Fruit fly (Drosophila melanogaster) whole organism, prepupa: ENCODE data around the gene Ltn1.

Experiments
- Blimp-1 ChIP-seq: fragments of 200-800 bp; sonication (Bioruptor generic); optimal IDR thresholded peaks from 3 replicates; lab custom pipeline; 2017; ENCODE audit warnings: missing biosample characterization, missing genetic modification characterization, mild to moderate bottlenecking, moderate library complexity, missing genetic modification reagents
- CG10631 ChIP-seq: fragments of 200-800 bp; sonication (Bioruptor generic); optimal IDR thresholded peaks from 2 replicates; lab custom pipeline; 2016; ENCODE audit warnings: missing biosample characterization, missing genetic modification characterization
- CG10669 ChIP-seq: fragments of 200-800 bp; sonication (Bioruptor generic); optimal IDR thresholded peaks from 3 replicates; lab custom pipeline; 2018; ENCODE audit warnings: missing biosample characterization, mild to moderate bottlenecking, missing genetic modification characterization, moderate library complexity
- CG11294 ChIP-seq: fragments of 200-800 bp; sonication (Bioruptor generic); IDR thresholded peaks from 2 replicates; pipeline ENCODE4 v1.3.6; 2022; ENCODE audit warnings: missing biosample characterization, missing genetic modification characterization
- CG11762 ChIP-seq: fragments of 200-800 bp; sonication (Bioruptor generic); optimal IDR thresholded peaks from 3 replicates; lab custom pipeline; 2016; ENCODE audit warnings: missing biosample characterization, missing genetic modification characterization; ENCODE audit not compliant: insufficient read depth
- CG11902 ChIP-seq: fragments of 200-800 bp; sonication (Bioruptor generic); optimal IDR thresholded peaks from 3 replicates; lab custom pipeline; 2016; ENCODE audit warnings: missing biosample characterization, missing genetic modification characterization
- CG3032 ChIP-seq: fragments of 200-800 bp; optimal IDR thresholded peaks from 2 replicates; lab custom pipeline; 2019; ENCODE audit warnings: missing biosample characterization, mild to moderate bottlenecking, missing genetic modification characterization, moderate library complexity
- CG31627 ChIP-seq: fragments of 200-800 bp; sonication (Bioruptor generic); optimal IDR thresholded peaks from 3 replicates; lab custom pipeline; 2016; ENCODE audit warnings: missing biosample characterization, missing genetic modification characterization
- CG32006 ChIP-seq: fragments of 200-800 bp; sonication (Bioruptor generic); optimal IDR thresholded peaks from 3 replicates; lab custom pipeline; 2017; ENCODE audit warnings: missing biosample characterization, mild to moderate bottlenecking, missing genetic modification characterization
- CG34406 ChIP-seq: fragments of 200-800 bp; sonication (Bioruptor generic); optimal IDR thresholded peaks from 3 replicates; lab custom pipeline; 2016; ENCODE audit warnings: missing biosample characterization, missing genetic modification characterization
- CG3919 ChIP-seq: fragments of 200-800 bp; sonication (Bioruptor generic); optimal IDR thresholded peaks from 3 replicates; lab custom pipeline; 2016; ENCODE audit warnings: missing biosample characterization, missing genetic modification characterization
- CG6163 ChIP-seq: fragments of 200-800 bp; sonication (Bioruptor generic); IDR thresholded peaks from 3 replicates; pipeline ENCODE4 v1.3.6; 2022; ENCODE audit warnings: missing biosample characterization, missing genetic modification characterization
- CG6276 ChIP-seq: fragments of 200-800 bp; sonication (Bioruptor generic); optimal IDR thresholded peaks from 2 replicates; lab custom pipeline; 2017; ENCODE audit warnings: missing biosample characterization, mild to moderate bottlenecking, missing genetic modification characterization
- CG6792 ChIP-seq: fragments of 200-800 bp; sonication (Bioruptor generic); optimal IDR thresholded peaks from 3 replicates; lab custom pipeline; 2016; ENCODE audit warnings: missing biosample characterization, missing genetic modification characterization
- CG6808 ChIP-seq: fragments of 200-800 bp; sonication (Bioruptor generic); optimal IDR thresholded peaks from 3 replicates; lab custom pipeline; 2017; ENCODE audit warnings: missing biosample characterization, missing genetic modification characterization, mild to moderate bottlenecking, moderate library complexity, missing genetic modification reagents
- CG7368 ChIP-seq: fragments of 200-800 bp; sonication (Bioruptor generic); optimal IDR thresholded peaks from 3 replicates; lab custom pipeline; 2016; ENCODE audit warnings: missing biosample characterization, missing genetic modification characterization
- CG8119 ChIP-seq: fragments of 200-800 bp; sonication (Bioruptor generic); IDR thresholded peaks from 3 replicates; pipeline ENCODE4 v1.3.6; 2022; ENCODE audit warnings: missing biosample characterization, missing genetic modification characterization
- CG8319 ChIP-seq: fragments of 200-800 bp; sonication (Bioruptor generic); optimal IDR thresholded peaks from 3 replicates; lab custom pipeline; 2016; ENCODE audit warnings: missing biosample characterization, missing genetic modification characterization
- CG8632 ChIP-seq: fragments of 200-800 bp; sonication (Bioruptor generic); optimal IDR thresholded peaks from 3 replicates; lab custom pipeline; 2016; ENCODE audit warnings: missing biosample characterization, missing genetic modification characterization
- Eip75B ChIP-seq: fragments of 200-800 bp; sonication (Bioruptor generic); optimal IDR thresholded peaks from 3 replicates; lab custom pipeline; 2016; ENCODE audit warnings: missing biosample characterization, missing genetic modification characterization
- Eip78C ChIP-seq: fragments of 200-800 bp; sonication (Bioruptor generic); peaks from one replicate; lab custom pipeline; 2016; ENCODE audit warnings: missing biosample characterization, missing genetic modification characterization
- Ets21C ChIP-seq: fragments of 200-800 bp; sonication (Bioruptor generic); optimal IDR thresholded peaks from 3 replicates; lab custom pipeline; 2016; ENCODE audit warnings: missing biosample characterization, missing genetic modification characterization
- Ets96B ChIP-seq: fragments of 200-800 bp; optimal IDR thresholded peaks from 2 replicates; lab custom pipeline; 2019; ENCODE audit warnings: missing biosample characterization, mild to moderate bottlenecking, missing genetic modification characterization, moderate library complexity
- Hr39 ChIP-seq: fragments of 200-800 bp; sonication (Bioruptor generic); optimal IDR thresholded peaks from 2 replicates; lab custom pipeline; 2016; ENCODE audit warnings: missing biosample characterization, missing genetic modification characterization
- Hr4 ChIP-seq: fragments of 200-800 bp; sonication (Bioruptor generic); optimal IDR thresholded peaks from 3 replicates; lab custom pipeline; 2016; ENCODE audit warnings: missing biosample characterization, missing genetic modification characterization
- Met ChIP-seq: fragments of 200-800 bp; sonication (Bioruptor generic); optimal IDR thresholded peaks from 3 replicates; lab custom pipeline; 2016; ENCODE audit warnings: missing biosample characterization, missing genetic modification characterization
- OdsH ChIP-seq: fragments of 200-800 bp; sonication (Bioruptor generic); optimal IDR thresholded peaks from 3 replicates; lab custom pipeline; 2016; ENCODE audit warnings: missing biosample characterization, missing genetic modification characterization
- Smox ChIP-seq: fragments of 200-800 bp; sonication (Bioruptor generic); optimal IDR thresholded peaks from 3 replicates; lab custom pipeline; 2016; ENCODE audit warnings: missing biosample characterization, missing genetic modification characterization
- Sox14 ChIP-seq: fragments of 200-800 bp; sonication (Bioruptor generic); optimal IDR thresholded peaks from 3 replicates; lab custom pipeline; 2016; ENCODE audit warnings: missing biosample characterization, missing genetic modification characterization
- Sox15 ChIP-seq: fragments of 200-800 bp; sonication (Bioruptor generic); optimal IDR thresholded peaks from 3 replicates; lab custom pipeline; 2016; ENCODE audit warnings: missing biosample characterization, missing genetic modification characterization
- achi ChIP-seq: fragments of 200-800 bp; sonication (Bioruptor generic); optimal IDR thresholded peaks from 3 replicates; lab custom pipeline; 2016; ENCODE audit warnings: missing biosample characterization, missing genetic modification characterization
- acj6 ChIP-seq: fragments of 200-800 bp; sonication (Bioruptor generic); optimal IDR thresholded peaks from 3 replicates; lab custom pipeline; 2016; ENCODE audit warnings: missing biosample characterization, missing genetic modification characterization
- cyc ChIP-seq: fragments of 200-800 bp; sonication (Bioruptor generic); optimal IDR thresholded peaks from 3 replicates; lab custom pipeline; 2016; ENCODE audit warnings: missing biosample characterization, missing genetic modification characterization
- dac ChIP-seq: fragments of 200-800 bp; sonication (Bioruptor generic); optimal IDR thresholded peaks from 2 replicates; lab custom pipeline; 2017; ENCODE audit warnings: missing biosample characterization, mild to moderate bottlenecking, missing genetic modification characterization
- eg ChIP-seq: fragments of 200-800 bp; sonication (Bioruptor generic); IDR thresholded peaks from 3 replicates; pipeline ENCODE4 v1.3.6; 2022; ENCODE audit warnings: missing biosample characterization, missing genetic modification characterization
- fd59A ChIP-seq: fragments of 200-800 bp; sonication (Bioruptor generic); optimal IDR thresholded peaks from 2 replicates; lab custom pipeline; 2017; ENCODE audit warnings: missing biosample characterization, mild to moderate bottlenecking, missing genetic modification characterization, missing genetic modification reagents
- lz ChIP-seq: fragments of 200-800 bp; sonication (Bioruptor generic); optimal IDR thresholded peaks from 3 replicates; lab custom pipeline; 2016; ENCODE audit warnings: missing biosample characterization, missing genetic modification characterization
- net ChIP-seq: fragments of 200-800 bp; sonication (Bioruptor generic); optimal IDR thresholded peaks from 3 replicates; lab custom pipeline; 2016; ENCODE audit warnings: missing biosample characterization, missing genetic modification characterization
- pdm3 ChIP-seq: fragments of 200-800 bp; sonication (Bioruptor generic); optimal IDR thresholded peaks from 3 replicates; lab custom pipeline; 2016; ENCODE audit warnings: missing biosample characterization, missing genetic modification characterization
- salr ChIP-seq, 2 experiments: fragments of 200-800 bp; sonication (Bioruptor generic); optimal IDR thresholded peaks; 3 replicates each; lab custom pipeline; 2016 to 2018; ENCODE audit warnings: missing biosample characterization in 2 of 2, missing genetic modification characterization in 2 of 2, mild to moderate bottlenecking in 1 of 2
- ss ChIP-seq, 2 experiments: fragments of 200-800 bp; sonication (Bioruptor generic); optimal IDR thresholded peaks; 2 replicates in 1 of 2; 3 replicates in 1 of 2; lab custom pipeline; 2017 to 2018; ENCODE audit warnings: mild to moderate bottlenecking in 2 of 2, missing biosample characterization in 2 of 2, missing genetic modification characterization in 2 of 2, moderate library complexity in 1 of 2
- svp ChIP-seq: fragments of 200-800 bp; sonication (Bioruptor generic); peaks from one replicate; lab custom pipeline; 2016; ENCODE audit warnings: missing biosample characterization, missing genetic modification characterization
- topi ChIP-seq: fragments of 200-800 bp; sonication (Bioruptor generic); optimal IDR thresholded peaks from 3 replicates; lab custom pipeline; 2016; ENCODE audit warnings: missing biosample characterization, missing genetic modification characterization

The Ltn1 gene

dm6 chr3L:19516547-19516946 lies 35.5 kb downstream of the Ltn1 start:
- TF ChIP-seq CG8319 (GFP tag; lab: Kevin White, UChicago) (peak; percentile 39), CG10669 (GFP tag; lab: Kevin White, UChicago) (peak; percentile 34), CG11762 (GFP tag; lab: Kevin White, UChicago) (peak; percentile 43), CG3919 (GFP tag; lab: Kevin White, UChicago) (peak; percentile 70), CG31627 (GFP tag; lab: Kevin White, UChicago) (peak; percentile 75), topi (GFP tag; lab: Kevin White, UChicago) (peak; percentile 60), CG6792 (GFP tag; lab: Kevin White, UChicago) (peak; percentile 47), dac (GFP tag; lab: Kevin White, UChicago) (peak; percentile 32), acj6 (peak; percentile 40), Smox (peak; percentile 18), Hr39 (peak; percentile 74), CG3032 (tag; lab: Kevin White, UChicago) (no peak), CG8119 (no peak), Eip75B (GFP tag; lab: Kevin White, UChicago) (peak; percentile 71), lz (GFP tag; lab: Kevin White, UChicago) (peak; percentile 76), ss (GFP tag; optimal IDR thresholded peaks at IDR 0.05; lab: Kevin White, UChicago) (no peak), OdsH (peak; percentile 64), Hr4 (peak; percentile 10), Ets21C (GFP tag; lab: Kevin White, UChicago) (peak; percentile 27), CG34406 (GFP tag; lab: Kevin White, UChicago) (peak; percentile 33), CG32006 (GFP tag; lab: Kevin White, UChicago) (no peak), CG6808 (no peak), Met (GFP tag; lab: Kevin White, UChicago) (peak; percentile 36), CG10631 (GFP tag; lab: Kevin White, UChicago) (peak; percentile 56), Sox15 (GFP tag; lab: Kevin White, UChicago) (peak; percentile 34), CG11294 (GFP tag; lab: Robert Waterston, UW) (no peak), Eip78C (peak; percentile 79), pdm3 (peak; percentile 60), eg (peak; percentile 75), net (GFP tag; lab: Kevin White, UChicago) (peak; percentile 29), CG6163 (peak; percentile 85), CG6276 (GFP tag; lab: Kevin White, UChicago) (no peak), salr (GFP tag; optimal IDR thresholded peaks at IDR 0.05; lab: Kevin White, UChicago) (peak in 1 of 2 experiments; percentile 73), svp (GFP tag; lab: Kevin White, UChicago) (peak; percentile 64), fd59A (GFP tag; lab: Kevin White, UChicago) (no peak), CG11902 (GFP tag; lab: Kevin White, UChicago) (peak; percentile 63), Ets96B (tag; lab: Kevin White, UChicago) (no peak), Sox14 (GFP tag; lab: Kevin White, UChicago) (no peak), achi (GFP tag; lab: Kevin White, UChicago) (no peak), cyc (GFP tag; lab: Kevin White, UChicago) (peak; percentile 82), CG7368 (GFP tag; lab: Kevin White, UChicago) (peak; percentile 55), CG8632 (GFP tag; lab: Kevin White, UChicago) (no peak)

dm6 chr3L:19512672-19513071 lies 39.4 kb downstream of the Ltn1 start:
- TF ChIP-seq svp (GFP tag; lab: Kevin White, UChicago) (peak; percentile 22), Sox14 (GFP tag; lab: Kevin White, UChicago) (no peak), Blimp-1 (GFP tag; lab: Kevin White, UChicago) (no peak), CG31627 (GFP tag; lab: Kevin White, UChicago) (no peak), CG6792 (GFP tag; lab: Kevin White, UChicago) (no peak)
